Worm (Caenorhabditis elegans) whole organism, young adult: ENCODE measurements around the gene idpp-3.

Experiments
- F33H1.4 ChIP-seq: fragments of 200-800 bp; sonication (Bioruptor generic); IDR thresholded peaks from 2 replicates; pipeline ENCODE4 v1.3.6; 2022; ENCODE audit warnings: missing genetic modification reagents, missing genetic modification characterization, missing compliant biosample characterization
- ama-1 ChIP-seq, 3 experiments: fragments of 150-350 bp in 1 of 3; sonication (generic microtip) in 2 of 3; optimal IDR thresholded peaks; 2 replicates each; lab custom pipeline; 2014 to 2018; ENCODE audit warnings: missing biosample characterization in 2 of 3, missing genetic modification characterization in 2 of 3, missing genetic modification reagents in 2 of 3
- hmg-1.2 ChIP-seq: fragments of 200-800 bp; sonication (Bioruptor generic); IDR thresholded peaks from 2 replicates; pipeline ENCODE4 v1.3.6; 2022; ENCODE audit warnings: missing genetic modification reagents, missing genetic modification characterization, missing compliant biosample characterization
- lin-40 ChIP-seq: sonication (generic microtip); optimal IDR thresholded peaks from 2 replicates; lab custom pipeline; 2016; ENCODE audit warnings: missing genetic modification characterization, mild to moderate bottlenecking, missing compliant biosample characterization, missing genotype, missing genetic modification reagents
- lsl-1 ChIP-seq: fragments of 200-800 bp; sonication (Bioruptor generic); optimal IDR thresholded peaks from 2 replicates; lab custom pipeline; 2018; ENCODE audit warnings: mild to moderate bottlenecking, missing genetic modification characterization, moderate library complexity, missing compliant biosample characterization
- nfya-2 ChIP-seq: fragments of 200-800 bp; sonication (Bioruptor generic); IDR thresholded peaks from 2 replicates; pipeline ENCODE4 v1.3.6; 2022; ENCODE audit warnings: missing genetic modification reagents, missing genetic modification characterization, missing compliant biosample characterization
- nfyb-1 ChIP-seq: fragments of 200-800 bp; sonication (Bioruptor generic); IDR thresholded peaks from 2 replicates; pipeline ENCODE4 v1.3.6; 2022; ENCODE audit warnings: missing genetic modification reagents, missing genetic modification characterization, missing compliant biosample characterization
- pbrm-1 ChIP-seq: fragments of 200-800 bp; sonication (Bioruptor generic); IDR thresholded peaks from 2 replicates; pipeline ENCODE4 v1.3.6; 2022; ENCODE audit warnings: missing genetic modification reagents, missing genetic modification characterization, missing compliant biosample characterization
- snpc-1.1 ChIP-seq: sonication (generic microtip); optimal IDR thresholded peaks from 2 replicates; lab custom pipeline; 2017; ENCODE audit warnings: missing genetic modification characterization, mild to moderate bottlenecking, missing compliant biosample characterization, antibody characterized with exemption, moderate library complexity, missing genotype, missing genetic modification reagents; ENCODE audit not compliant: insufficient read depth
- sptf-2 ChIP-seq: fragments of 200-800 bp; sonication (Bioruptor generic); optimal IDR thresholded peaks from 2 replicates; lab custom pipeline; 2018; ENCODE audit warnings: mild to moderate bottlenecking, missing genetic modification characterization, missing compliant biosample characterization
- tlf-1 ChIP-seq: fragments of 200-800 bp; sonication (Bioruptor generic); optimal IDR thresholded peaks from 2 replicates; lab custom pipeline; 2018; ENCODE audit warnings: mild to moderate bottlenecking, missing genetic modification characterization, missing compliant biosample characterization
- xnd-1 ChIP-seq: sonication (generic microtip); optimal IDR thresholded peaks from 2 replicates; lab custom pipeline; 2016; ENCODE audit warnings: missing genotype, missing genetic modification reagents, missing genetic modification characterization, missing compliant biosample characterization
- zim-3 ChIP-seq: sonication (generic microtip); optimal IDR thresholded peaks from 2 replicates; lab custom pipeline; 2017; ENCODE audit warnings: mild to moderate bottlenecking, missing genetic modification characterization, moderate library complexity, missing compliant biosample characterization

DNA sequence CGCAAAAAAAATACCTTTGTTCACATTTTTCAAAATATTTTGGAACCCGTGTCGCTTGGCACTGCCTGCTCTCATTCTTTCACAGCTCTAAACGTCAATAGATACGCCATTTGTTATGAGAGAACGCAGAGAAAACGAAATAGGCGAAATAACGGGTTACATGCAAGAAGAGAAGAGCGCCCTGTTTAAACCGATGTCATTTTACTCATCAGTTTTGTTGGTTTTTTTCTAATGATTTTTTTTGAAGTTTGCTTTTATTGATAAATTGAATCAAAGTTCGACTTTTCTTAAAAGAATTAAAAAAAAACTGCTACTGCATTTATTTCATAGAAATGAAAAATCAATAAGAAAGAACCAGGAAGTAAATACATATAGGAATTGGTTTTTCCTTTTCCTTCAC lies 17.4 kb upstream of the idpp-3 start:
- TF ChIP-seq tlf-1 (GFP tag; lab: Kevin White, UChicago) (no peak), zim-3 (tag; lab: Kevin White, UChicago) (no peak), snpc-1.1 (tag; lab: Kevin White, UChicago) (no peak), pbrm-1 (GFP tag; lab: Robert Waterston, UW) (no peak), lsl-1 (GFP tag; lab: Kevin White, UChicago) (no peak), nfyb-1 (GFP tag; lab: Robert Waterston, UW) (0 out of 2 replicates have a peak, but pooled peaks have one; percentile 30), nfya-2 (GFP tag; lab: Robert Waterston, UW) (no peak), sptf-2 (GFP tag; lab: Kevin White, UChicago) (no peak), F33H1.4 (GFP tag; lab: Robert Waterston, UW) (no peak), xnd-1 (tag; lab: Kevin White, UChicago) (no peak), lin-40 (tag; lab: Kevin White, UChicago) (peak; percentile 60), hmg-1.2 (peak; percentile 29; the same call in 1 of the 2 replicates), ama-1 (optimal IDR thresholded peaks at IDR 0.05; lab: Kevin White, UChicago) (peak; percentile 57), ama-1 (GFP tag; optimal IDR thresholded peaks at IDR 0.05; lab: Kevin White, UChicago) (no peak)
